Worm (Caenorhabditis elegans): Measurements from ENCODE around the gene srsx-29.

- TF ChIP-seq lsy-2 (tag; optimal IDR thresholded peaks at IDR 0.05): no peak
- TF ChIP-seq blmp-1 (tag; optimal IDR thresholded peaks at IDR 0.05): no peak
- TF ChIP-seq nhr-28 (tag; optimal IDR thresholded peaks at IDR 0.05): no peak
- no peak for TF ChIP-seq tbx-8 (GFP tag; optimal IDR thresholded peaks at IDR 0.05)
- TF ChIP-seq drap-1 (GFP tag; optimal IDR thresholded peaks at IDR 0.05): no peak
- TF ChIP-seq elt-1 (tag; optimal IDR thresholded peaks at IDR 0.05; ENCODE audit: borderline replicate concordance, insufficient read depth): no peak
- no peak for TF ChIP-seq nhr-76 (tag; optimal IDR thresholded peaks at IDR 0.05)
- no peak for TF ChIP-seq snpc-4 (tag; optimal IDR thresholded peaks at IDR 0.05)
- no peak for TF ChIP-seq ces-1 (GFP tag; optimal IDR thresholded peaks at IDR 0.05)
- no peak for TF ChIP-seq mab-5 (tag; optimal IDR thresholded peaks at IDR 0.05)
- TF ChIP-seq flh-1 (GFP tag; optimal IDR thresholded peaks at IDR 0.05): no peak
- TF ChIP-seq ham-2 (GFP tag; optimal IDR thresholded peaks at IDR 0.05): no peak
- no peak for TF ChIP-seq unc-39 (tag; optimal IDR thresholded peaks at IDR 0.05)
- TF ChIP-seq pha-4 (tag; optimal IDR thresholded peaks at IDR 0.05): no peak
These were observed 3.7 kb downstream of the srsx-29 start, which contains the start of gene srsx-30 for ce11 chrV:10158528-10158927.
